Worm (Caenorhabditis elegans): ENCODE data around the gene ddn-3.

DNA sequence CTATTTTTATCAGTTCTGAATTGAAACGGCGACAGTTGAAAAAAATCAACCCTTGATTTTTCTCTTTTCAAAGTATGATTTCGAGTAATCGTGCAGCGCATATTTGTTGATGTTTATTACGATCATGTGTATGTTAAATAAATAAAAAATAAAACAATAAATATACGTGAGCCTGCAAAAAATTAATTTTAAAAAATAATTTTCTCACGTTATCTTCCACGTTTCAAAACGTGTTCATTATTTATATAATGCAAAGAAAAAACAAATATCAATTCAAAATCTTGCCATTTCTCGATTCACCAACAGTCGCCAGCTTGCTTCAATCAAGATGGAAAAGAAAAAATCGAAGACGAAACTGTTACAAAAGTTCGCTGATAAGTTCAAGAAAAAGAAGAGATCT, 27.8 kb downstream of the ddn-3 start, which contains the start of gene F40G12.10:
- TF ChIP-seq nhr-11 (tag; optimal IDR thresholded peaks at IDR 0.05) = no peak
- TF ChIP-seq madf-2 (tag; optimal IDR thresholded peaks at IDR 0.05) = no peak
- TF ChIP-seq lim-6 (tag; optimal IDR thresholded peaks at IDR 0.05) = no peak
- no peak for TF ChIP-seq dmd-4 (tag; optimal IDR thresholded peaks at IDR 0.05; ENCODE audit: borderline replicate concordance)
- no peak for TF ChIP-seq pqm-1 (tag; optimal IDR thresholded peaks at IDR 0.05)
- no peak for TF ChIP-seq rnt-1 (tag; optimal IDR thresholded peaks at IDR 0.05)
- TF ChIP-seq ets-4 (tag; optimal IDR thresholded peaks at IDR 0.05) = no peak
- TF ChIP-seq ama-1 (optimal IDR thresholded peaks at IDR 0.05) = no peak
- no peak for TF ChIP-seq tbx-2 (tag; optimal IDR thresholded peaks at IDR 0.05)
- no peak for TF ChIP-seq T23F11.4 (GFP tag; optimal IDR thresholded peaks at IDR 0.05)
- TF ChIP-seq eyg-1 (tag; optimal IDR thresholded peaks at IDR 0.05) = no peak
- TF ChIP-seq dve-1 (tag; optimal IDR thresholded peaks at IDR 0.05) = no peak
- TF ChIP-seq pha-2 (tag; optimal IDR thresholded peaks at IDR 0.05) = no peak
- TF ChIP-seq ceh-6 (GFP tag; optimal IDR thresholded peaks at IDR 0.05) = no peak
